Fruit fly (Drosophila melanogaster): ENCODE results near the gene CG7149.
A peak's percentile ranks its signal among the peaks of the same experiment; 100 is the strongest.

CG7149 gene

DNA sequence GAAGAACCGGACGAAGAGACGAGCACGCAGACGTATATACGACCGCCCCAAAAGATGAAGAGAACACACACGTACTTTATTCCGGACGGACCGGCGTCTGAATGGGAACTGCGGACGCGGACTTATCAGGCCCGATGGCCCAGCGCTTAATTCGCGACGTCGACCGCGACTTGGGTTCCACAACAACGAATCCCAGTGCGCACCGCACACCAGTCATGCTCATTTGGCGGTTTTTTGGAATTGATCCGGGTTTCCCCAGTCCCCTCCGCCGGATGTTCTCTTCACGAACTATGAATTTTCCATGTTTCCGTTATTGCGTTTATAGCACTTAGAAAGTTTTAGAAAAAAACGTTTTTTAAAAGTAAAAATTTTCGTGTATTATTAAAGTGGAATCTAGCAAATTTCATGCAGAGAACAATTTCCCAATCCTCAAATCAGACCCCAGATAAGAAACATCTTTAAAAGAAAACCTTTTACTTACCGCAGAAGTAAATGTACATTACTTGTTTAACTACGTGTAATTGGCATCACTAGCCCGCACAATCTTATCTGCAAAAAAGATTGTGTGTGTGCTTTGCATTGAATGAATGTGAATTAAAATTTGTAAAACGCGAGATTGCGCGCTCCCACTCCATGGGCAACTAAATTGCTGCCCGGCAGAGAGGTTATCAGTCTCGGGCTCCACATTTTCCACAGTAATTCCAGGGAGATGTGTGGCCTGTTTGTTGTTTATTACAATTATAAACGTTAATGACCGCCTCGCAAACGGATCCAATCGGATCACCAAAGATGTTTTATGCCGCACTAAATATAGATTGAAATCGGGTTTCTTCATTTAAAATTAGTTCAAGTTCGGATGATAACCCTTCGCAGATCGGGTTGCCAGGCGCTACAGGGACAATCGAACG lies at the start of gene CG7149:
CG7149 (minus strand) TSS at position 110 of the 908 bp plus-strand sequence.
- no peak for TF ChIP-seq bab1 (GFP tag; optimal IDR thresholded peaks at IDR 0.05)
- peak; percentile 77 for TF ChIP-seq Mnt (GFP tag; optimal IDR thresholded peaks at IDR 0.05)
- peak; percentile 14 for TF ChIP-seq CG7101 (tag; optimal IDR thresholded peaks at IDR 0.05)
- peak; percentile 12 for TF ChIP-seq CG7045 (GFP tag; optimal IDR thresholded peaks at IDR 0.05)
- TF ChIP-seq Clk (GFP tag; optimal IDR thresholded peaks at IDR 0.05): no peak
- peak; percentile 10 for TF ChIP-seq pad (GFP tag; optimal IDR thresholded peaks at IDR 0.05)
- TF ChIP-seq CG11617 (GFP tag; optimal IDR thresholded peaks at IDR 0.05): peak; percentile 20
- TF ChIP-seq CG14711 (tag; optimal IDR thresholded peaks at IDR 0.05): no peak
- TF ChIP-seq CG1620 (GFP tag; optimal IDR thresholded peaks at IDR 0.05): no peak
- peak; percentile 40 for TF ChIP-seq CG12768 (GFP tag; optimal IDR thresholded peaks at IDR 0.05)
- TF ChIP-seq kay (GFP tag; ENCODE audit: borderline replicate concordance): peak; percentile 92
- TF ChIP-seq cnc (optimal IDR thresholded peaks at IDR 0.05): no peak
- no peak for TF ChIP-seq Crg-1 (GFP tag; optimal IDR thresholded peaks at IDR 0.05)
- TF ChIP-seq CG5204 (GFP tag; optimal IDR thresholded peaks at IDR 0.05): no peak
- TF ChIP-seq ovo (GFP tag; optimal IDR thresholded peaks at IDR 0.05): peak; percentile 40
- TF ChIP-seq toe (GFP tag; optimal IDR thresholded peaks at IDR 0.05): peak; percentile 51
- peak; percentile 55 for TF ChIP-seq Hr96 (GFP tag; optimal IDR thresholded peaks at IDR 0.05)
- peak; percentile 55 for TF ChIP-seq tj (GFP tag; optimal IDR thresholded peaks at IDR 0.05)
- TF ChIP-seq cic (GFP tag; optimal IDR thresholded peaks at IDR 0.05): peak; percentile 99
- TF ChIP-seq CG33017 (tag; optimal IDR thresholded peaks at IDR 0.05): peak; percentile 46

DNA sequence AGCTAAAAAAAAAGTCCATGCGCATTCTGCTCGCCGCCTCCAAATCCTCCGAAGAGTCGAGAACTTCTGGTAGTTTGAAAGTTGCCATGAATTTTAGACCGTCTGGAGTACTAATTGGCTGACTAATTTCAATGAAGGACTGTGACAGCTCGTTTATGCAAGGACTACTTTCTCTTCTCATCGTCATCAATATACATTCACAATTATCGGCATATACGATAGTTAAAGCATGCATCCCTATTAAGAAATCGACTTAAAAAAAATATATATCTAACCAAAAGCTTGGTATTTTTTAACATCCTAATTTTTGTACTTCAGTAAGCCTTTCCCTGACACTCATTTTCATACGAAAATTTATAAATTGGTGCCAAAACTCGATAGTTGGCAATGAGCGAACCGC lies 49.8 kb upstream of the CG7149 start, which contains the start of gene CG14537:
CG14537 (plus strand) TSS at position 301 of the 400 bp plus-strand sequence.
- TF ChIP-seq ovo (GFP tag; optimal IDR thresholded peaks at IDR 0.05) (no peak), Clk (GFP tag; optimal IDR thresholded peaks at IDR 0.05) (no peak)

- TF ChIP-seq cic (GFP tag; optimal IDR thresholded peaks at IDR 0.05): no peak
- no peak for TF ChIP-seq Hr96 (GFP tag; optimal IDR thresholded peaks at IDR 0.05)
- no peak for TF ChIP-seq CG11617 (GFP tag; optimal IDR thresholded peaks at IDR 0.05)
- TF ChIP-seq CG7101 (tag; optimal IDR thresholded peaks at IDR 0.05): no peak
- no peak for TF ChIP-seq CG33017 (tag; optimal IDR thresholded peaks at IDR 0.05)
- TF ChIP-seq CG12768 (GFP tag; optimal IDR thresholded peaks at IDR 0.05): no peak
- TF ChIP-seq CG14711 (tag; optimal IDR thresholded peaks at IDR 0.05): no peak
- TF ChIP-seq tj (GFP tag; optimal IDR thresholded peaks at IDR 0.05): no peak
- no peak for TF ChIP-seq pad (GFP tag; optimal IDR thresholded peaks at IDR 0.05)
- TF ChIP-seq CG1620 (GFP tag; optimal IDR thresholded peaks at IDR 0.05): no peak
- no peak for TF ChIP-seq ovo (GFP tag; optimal IDR thresholded peaks at IDR 0.05)
- TF ChIP-seq CG7045 (GFP tag; optimal IDR thresholded peaks at IDR 0.05): no peak
- TF ChIP-seq Mnt (GFP tag; optimal IDR thresholded peaks at IDR 0.05): no peak
Measured at dm6 chr2L:7838024-7838423, 47.7 kb upstream of the CG7149 start.

dm6 chr2L:7833650-7834049 lies 43.3 kb upstream of the CG7149 start:
- TF ChIP-seq CG14711 (tag; optimal IDR thresholded peaks at IDR 0.05) (no peak), Crg-1 (GFP tag; optimal IDR thresholded peaks at IDR 0.05) (no peak), CG5204 (GFP tag; optimal IDR thresholded peaks at IDR 0.05) (no peak), CG7101 (tag; optimal IDR thresholded peaks at IDR 0.05) (no peak), bab1 (GFP tag; optimal IDR thresholded peaks at IDR 0.05) (no peak), tj (GFP tag; optimal IDR thresholded peaks at IDR 0.05) (no peak), CG1620 (GFP tag; optimal IDR thresholded peaks at IDR 0.05) (no peak), CG33017 (tag; optimal IDR thresholded peaks at IDR 0.05) (no peak), Mnt (GFP tag; optimal IDR thresholded peaks at IDR 0.05) (no peak), Hr96 (GFP tag; optimal IDR thresholded peaks at IDR 0.05) (no peak), CG12768 (GFP tag; optimal IDR thresholded peaks at IDR 0.05) (no peak), toe (GFP tag; optimal IDR thresholded peaks at IDR 0.05) (no peak), Clk (GFP tag; optimal IDR thresholded peaks at IDR 0.05) (no peak), cic (GFP tag; optimal IDR thresholded peaks at IDR 0.05) (no peak)

DNA sequence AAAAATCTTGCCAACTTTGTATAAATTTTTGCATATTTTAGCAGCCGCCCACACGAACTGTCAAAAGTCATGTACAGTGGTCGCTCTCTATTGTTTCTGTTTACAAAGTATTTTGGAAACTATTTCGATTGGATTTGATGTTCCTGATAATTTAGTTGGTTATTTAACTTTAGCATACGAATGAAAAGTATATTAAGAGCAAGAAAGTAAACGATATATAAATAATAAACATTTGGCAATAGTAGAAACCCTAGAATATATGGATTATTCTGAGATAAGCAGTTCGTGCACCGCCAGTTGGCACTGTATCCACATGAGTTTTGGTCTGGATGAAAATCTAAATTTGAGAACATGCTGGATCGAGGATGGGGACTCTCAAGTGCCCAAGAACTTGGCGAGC lies 42.9 kb upstream of the CG7149 start:
- no peak for TF ChIP-seq CG7045 (GFP tag; optimal IDR thresholded peaks at IDR 0.05)
- peak; percentile 1 for TF ChIP-seq Hr96 (GFP tag; optimal IDR thresholded peaks at IDR 0.05)
- TF ChIP-seq CG11617 (GFP tag; optimal IDR thresholded peaks at IDR 0.05): no peak
- no peak for TF ChIP-seq Crg-1 (GFP tag; optimal IDR thresholded peaks at IDR 0.05)
- no peak for TF ChIP-seq CG33017 (tag; optimal IDR thresholded peaks at IDR 0.05)
- no peak for TF ChIP-seq Clk (GFP tag; optimal IDR thresholded peaks at IDR 0.05)
- TF ChIP-seq tj (GFP tag; optimal IDR thresholded peaks at IDR 0.05): no peak
- TF ChIP-seq CG5204 (GFP tag; optimal IDR thresholded peaks at IDR 0.05): no peak
- no peak for TF ChIP-seq bab1 (GFP tag; optimal IDR thresholded peaks at IDR 0.05)

DNA sequence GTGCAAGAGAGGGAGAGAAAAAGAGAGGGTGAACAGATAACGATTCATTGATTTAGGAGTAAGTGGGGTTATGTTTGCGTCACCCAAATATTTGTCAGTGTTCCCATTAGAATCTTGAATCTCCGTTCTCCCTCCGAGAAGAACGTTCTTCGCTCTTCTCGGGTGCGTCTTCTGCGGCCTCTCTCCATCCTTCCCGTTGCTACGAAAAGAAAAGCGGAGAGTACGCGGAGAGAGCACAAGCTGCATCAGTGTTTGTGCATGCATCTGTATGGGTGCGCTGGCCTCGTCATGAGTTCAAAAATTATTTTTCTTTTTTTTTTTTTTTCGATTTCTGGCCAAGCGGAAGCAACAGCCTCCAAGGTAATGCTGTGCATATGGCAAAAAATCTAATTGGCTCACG lies 38.5 kb upstream of the CG7149 start:
- peak; percentile 3 for TF ChIP-seq CG33017 (tag; optimal IDR thresholded peaks at IDR 0.05)
- no peak for TF ChIP-seq CG14711 (tag; optimal IDR thresholded peaks at IDR 0.05)

dm6 chr2L:7828231-7828630 lies 37.9 kb upstream of the CG7149 start:
- TF ChIP-seq kay (GFP tag; ENCODE audit: borderline replicate concordance) (peak; percentile 100), CG7101 (tag; optimal IDR thresholded peaks at IDR 0.05) (no peak), tj (GFP tag; optimal IDR thresholded peaks at IDR 0.05) (peak; percentile 34), ovo (GFP tag; optimal IDR thresholded peaks at IDR 0.05) (peak; percentile 57), cic (GFP tag; optimal IDR thresholded peaks at IDR 0.05) (peak; percentile 39), toe (GFP tag; optimal IDR thresholded peaks at IDR 0.05) (no peak), CG11617 (GFP tag; optimal IDR thresholded peaks at IDR 0.05) (no peak), pad (GFP tag; optimal IDR thresholded peaks at IDR 0.05) (peak; percentile 81), cnc (optimal IDR thresholded peaks at IDR 0.05) (no peak), Clk (GFP tag; optimal IDR thresholded peaks at IDR 0.05) (peak; percentile 45), Crg-1 (GFP tag; optimal IDR thresholded peaks at IDR 0.05) (no peak), Hr96 (GFP tag; optimal IDR thresholded peaks at IDR 0.05) (peak; percentile 26), Mnt (GFP tag; optimal IDR thresholded peaks at IDR 0.05) (peak; percentile 50), bab1 (GFP tag; optimal IDR thresholded peaks at IDR 0.05) (no peak), CG12768 (GFP tag; optimal IDR thresholded peaks at IDR 0.05) (peak; percentile 50), CG7045 (GFP tag; optimal IDR thresholded peaks at IDR 0.05) (peak; percentile 19), CG33017 (tag; optimal IDR thresholded peaks at IDR 0.05) (no peak), CG1620 (GFP tag; optimal IDR thresholded peaks at IDR 0.05) (no peak), CG5204 (GFP tag; optimal IDR thresholded peaks at IDR 0.05) (no peak), CG14711 (tag; optimal IDR thresholded peaks at IDR 0.05) (no peak)
